Worm (Caenorhabditis elegans): ENCODE results near the gene col-183.

ce11 chrX:13423340-13423739, 44.2 kb downstream of the col-183 start, which contains the start of gene fkh-3:
- TF ChIP-seq W03F9.2 (tag; optimal IDR thresholded peaks at IDR 0.05) (no peak), him-1 (tag; optimal IDR thresholded peaks at IDR 0.05) (no peak), dao-5 (tag; optimal IDR thresholded peaks at IDR 0.05) (no peak)
